Worm (Caenorhabditis elegans) whole organism, L4 larva: ENCODE measurements around the gene C50A2.3.

ENCODE experiments used
- F37D6.2 ChIP-seq: sonication (generic microtip); optimal IDR thresholded peaks from 2 replicates; lab custom pipeline; 2016; ENCODE audit warnings: mild to moderate bottlenecking, missing genetic modification characterization, missing compliant biosample characterization
- F44E2.7 ChIP-seq: fragments of 200-800 bp; sonication (Bioruptor generic); IDR thresholded peaks from 2 replicates; pipeline ENCODE4 v2.1.2; 2022; ENCODE audit warnings: missing genetic modification characterization, missing compliant biosample characterization
- T20F7.1 ChIP-seq: fragments of 200-800 bp; sonication (Bioruptor generic); optimal IDR thresholded peaks from 2 replicates; lab custom pipeline; 2018; ENCODE audit warnings: mild to moderate bottlenecking, missing genetic modification characterization, missing compliant biosample characterization
- ZK546.5 ChIP-seq, 2 experiments: sonication (generic microtip); optimal IDR thresholded peaks; 2 replicates each; lab custom pipeline; 2017; ENCODE audit warnings: missing biosample characterization in 2 of 2, missing genetic modification characterization in 2 of 2
- aha-1 ChIP-seq: fragments of 150-350 bp; peaks from one replicate; lab custom pipeline; 2014; ENCODE audit warnings: missing biosample characterization, missing genetic modification characterization
- ama-1 ChIP-seq: fragments of 150-350 bp; optimal IDR thresholded peaks from 2 replicates; lab custom pipeline; 2014; ENCODE audit warnings: inconsistent platforms, mixed read lengths
- arid-1 ChIP-seq: fragments of 200-800 bp; sonication (Bioruptor generic); conservative IDR thresholded peaks from 2 replicates; pipeline ENCODE4 v1.3.6; 2022; ENCODE audit warnings: missing genetic modification reagents, missing genetic modification characterization, missing compliant biosample characterization
- ces-1 ChIP-seq: fragments of 150-350 bp; sonication (generic microtip); optimal IDR thresholded peaks from 4 replicates; lab custom pipeline; 2014; ENCODE audit warnings: missing biosample characterization, missing genetic modification reagents, missing genetic modification characterization
- daf-16 ChIP-seq, 3 experiments: sonication (generic microtip); optimal IDR thresholded peaks; 2 replicates each; lab custom pipeline; 2016 to 2017; ENCODE audit warnings: missing genetic modification characterization in 3 of 3, missing genetic modification reagents in 3 of 3, mild to moderate bottlenecking in 2 of 3, missing compliant biosample characterization in 2 of 3, missing biosample characterization in 1 of 3, moderate library complexity in 1 of 3
- daf-8 ChIP-seq: fragments of 200-800 bp; sonication (Bioruptor generic); IDR thresholded peaks from 2 replicates; pipeline ENCODE4 v1.3.6; 2022; ENCODE audit warnings: missing genetic modification characterization, missing compliant biosample characterization
- dmd-6 ChIP-seq: fragments of 200-800 bp; sonication (Bioruptor generic); IDR thresholded peaks from 2 replicates; pipeline ENCODE4 v1.3.6; 2022; ENCODE audit warnings: missing genetic modification reagents, missing genetic modification characterization, missing compliant biosample characterization
- duxl-1 ChIP-seq: sonication (generic microtip); optimal IDR thresholded peaks from 2 replicates; lab custom pipeline; 2016; ENCODE audit warnings: mild to moderate bottlenecking, missing genetic modification characterization, moderate library complexity, missing compliant biosample characterization; ENCODE audit not compliant: poor library complexity
- dve-1 ChIP-seq: sonication (generic microtip); optimal IDR thresholded peaks from 2 replicates; lab custom pipeline; 2017; ENCODE audit warnings: antibody characterized with exemption, mild to moderate bottlenecking, missing genetic modification characterization, missing compliant biosample characterization; ENCODE audit not compliant: insufficient read depth
- egl-27 ChIP-seq: sonication (generic microtip); optimal IDR thresholded peaks from 3 replicates; lab custom pipeline; 2017; ENCODE audit warnings: missing biosample characterization, missing genetic modification reagents, missing genetic modification characterization
- egl-43 ChIP-seq: fragments of 200-800 bp; sonication (Bioruptor generic); IDR thresholded peaks from 2 replicates; pipeline ENCODE4 v1.3.6; 2022; ENCODE audit warnings: missing genetic modification reagents, missing genetic modification characterization, missing compliant biosample characterization
- fos-1 ChIP-seq: fragments of 150-350 bp; optimal IDR thresholded peaks from 2 replicates; lab custom pipeline; 2014; ENCODE audit warnings: missing biosample characterization, missing genetic modification characterization
- hlh-11 ChIP-seq: fragments of 200-800 bp; sonication (Bioruptor generic); optimal IDR thresholded peaks from 2 replicates; lab custom pipeline; 2018; ENCODE audit warnings: mild to moderate bottlenecking, missing genetic modification characterization, missing compliant biosample characterization
- hmg-1.1 ChIP-seq: fragments of 200-800 bp; sonication (Bioruptor generic); IDR thresholded peaks from 2 replicates; pipeline ENCODE4 v1.3.6; 2022; ENCODE audit warnings: missing genetic modification reagents, missing genetic modification characterization, missing compliant biosample characterization
- lim-7 ChIP-seq: fragments of 200-800 bp; sonication (Bioruptor generic); IDR thresholded peaks from 2 replicates; pipeline ENCODE4 v1.3.6; 2022; ENCODE audit warnings: missing genetic modification characterization, missing compliant biosample characterization
- lin-13 ChIP-seq: fragments of 150-350 bp; optimal IDR thresholded peaks from 2 replicates; lab custom pipeline; 2014; ENCODE audit warnings: missing biosample characterization, missing genetic modification reagents, missing genetic modification characterization
- madf-5 ChIP-seq, 2 experiments: fragments of 200-800 bp; sonication (Bioruptor generic); IDR thresholded peaks; 2 replicates each; pipeline ENCODE4 v1.3.6; 2022; ENCODE audit warnings: missing compliant biosample characterization in 2 of 2, missing genetic modification characterization in 2 of 2
- madf-9 ChIP-seq: fragments of 200-800 bp; sonication (Bioruptor generic); conservative IDR thresholded peaks from 2 replicates; pipeline ENCODE4 v1.3.6; 2022; ENCODE audit warnings: missing genetic modification reagents, missing genetic modification characterization, missing compliant biosample characterization
- mdt-29 ChIP-seq: fragments of 200-800 bp; sonication (Bioruptor generic); IDR thresholded peaks from 2 replicates; pipeline ENCODE4 v1.3.6; 2022; ENCODE audit warnings: missing genetic modification reagents, missing genetic modification characterization, missing compliant biosample characterization
- mxl-3 ChIP-seq: fragments of 200-800 bp; sonication (Bioruptor generic); optimal IDR thresholded peaks from 2 replicates; lab custom pipeline; 2018; ENCODE audit warnings: mild to moderate bottlenecking, missing genetic modification characterization, missing compliant biosample characterization
- nhr-28 ChIP-seq: fragments of 150-350 bp; optimal IDR thresholded peaks from 2 replicates; lab custom pipeline; 2014; ENCODE audit warnings: missing biosample characterization, missing genetic modification characterization
- nhr-76 ChIP-seq: fragments of 150-350 bp; optimal IDR thresholded peaks from 2 replicates; lab custom pipeline; 2014; ENCODE audit warnings: missing biosample characterization, missing genetic modification characterization
- pha-4 ChIP-seq, 2 experiments: fragments of 150-350 bp in 1 of 2; fragments of 200-800 bp in 1 of 2; sonication (Bioruptor generic) in 1 of 2; IDR thresholded peaks in 1 of 2; optimal IDR thresholded peaks in 1 of 2; 2 replicates each; pipeline versions ENCODE4 v1.3.6 to Lab custom; 2014 to 2022; ENCODE audit warnings: missing genetic modification characterization in 2 of 2, missing genetic modification reagents in 2 of 2, missing biosample characterization in 1 of 2, missing compliant biosample characterization in 1 of 2
- php-3 ChIP-seq: fragments of 200-800 bp; sonication (Bioruptor generic); IDR thresholded peaks from 2 replicates; pipeline ENCODE4 v1.3.6; 2022; ENCODE audit warnings: missing genetic modification reagents, missing genetic modification characterization, missing compliant biosample characterization
- rbr-2 ChIP-seq: sonication (generic microtip); optimal IDR thresholded peaks from 2 replicates; lab custom pipeline; 2016; ENCODE audit warnings: missing genotype, missing genetic modification characterization, missing compliant biosample characterization
- set-16 ChIP-seq: fragments of 200-800 bp; sonication (Bioruptor generic); IDR thresholded peaks from 2 replicates; pipeline ENCODE4 v1.3.6; 2022; ENCODE audit warnings: missing genetic modification reagents, missing genetic modification characterization, missing compliant biosample characterization
- skn-1 ChIP-seq: fragments of 150-350 bp; optimal IDR thresholded peaks from 2 replicates; lab custom pipeline; 2014; ENCODE audit warnings: missing biosample characterization, missing genetic modification characterization
- unc-39 ChIP-seq: sonication (generic microtip); optimal IDR thresholded peaks from 2 replicates; lab custom pipeline; 2017; ENCODE audit warnings: missing biosample characterization, missing genetic modification characterization
- unc-62 ChIP-seq, 3 experiments: fragments of 150-350 bp in 1 of 3; sonication (generic microtip); optimal IDR thresholded peaks in 2 of 3; peaks in 1 of 3; 1 replicate in 1 of 3; 2 replicates in 2 of 3; lab custom pipeline; 2014 to 2017; ENCODE audit warnings: missing biosample characterization in 3 of 3, missing genetic modification characterization in 3 of 3, missing genetic modification reagents in 3 of 3, missing genotype in 1 of 3
- ztf-7 ChIP-seq: fragments of 150-350 bp; optimal IDR thresholded peaks from 2 replicates; lab custom pipeline; 2014; ENCODE audit warnings: missing biosample characterization, missing genetic modification characterization

C50A2.3 gene

ce11 chrIV:1147594-1147993, 10.2 kb downstream of the C50A2.3 start (continued):
- TF ChIP-seq dve-1 (tag; lab: Kevin White, UChicago), result peak; percentile 45
- TF ChIP-seq mdt-29 (GFP tag; lab: Robert Waterston, UW), result no peak
- peak; percentile 92 for TF ChIP-seq nhr-28 (tag; lab: Kevin White, UChicago)
- no peak for TF ChIP-seq pha-4 (GFP tag; IDR thresholded peaks at IDR 0.05; lab: Robert Waterston, UW)
- no peak for TF ChIP-seq pha-4 (tag; optimal IDR thresholded peaks at IDR 0.05; lab: Kevin White, UChicago)
- TF ChIP-seq dmd-6, result peak; percentile 86
- peak; percentile 59 for TF ChIP-seq hlh-11 (tag; lab: Kevin White, UChicago)
- no peak for TF ChIP-seq arid-1 (GFP tag; lab: Robert Waterston, UW)
- TF ChIP-seq T20F7.1 (GFP tag; lab: Kevin White, UChicago), result no peak
- no peak for TF ChIP-seq ZK546.5 (tag; optimal IDR thresholded peaks at IDR 0.05; lab: Kevin White, UChicago)
- no peak for TF ChIP-seq daf-16 (GFP tag; optimal IDR thresholded peaks at IDR 0.05; lab: Kevin White, UChicago)
- peak; percentile 93 for TF ChIP-seq daf-16 (tag; optimal IDR thresholded peaks at IDR 0.05; lab: Kevin White, UChicago)
- TF ChIP-seq fos-1 (tag; lab: Kevin White, UChicago), result no peak
- TF ChIP-seq ztf-7 (tag; lab: Kevin White, UChicago), result no peak
- no peak for TF ChIP-seq rbr-2 (tag; lab: Kevin White, UChicago)
- no peak for TF ChIP-seq skn-1 (tag; lab: Kevin White, UChicago)
- TF ChIP-seq hmg-1.1 (GFP tag; lab: Robert Waterston, UW), result no peak
- TF ChIP-seq lin-13, result no peak
- no peak for TF ChIP-seq madf-9
- no peak for TF ChIP-seq madf-5 (GFP tag; IDR thresholded peaks at IDR 0.05; lab: Robert Waterston, UW)
- TF ChIP-seq ama-1, result no peak
- TF ChIP-seq duxl-1, result no peak
- no peak for TF ChIP-seq egl-27 (tag; lab: Kevin White, UChicago)
- no peak for TF ChIP-seq lim-7 (GFP tag; lab: Robert Waterston, UW)
- TF ChIP-seq F37D6.2 (tag; lab: Kevin White, UChicago), result no peak
- no peak for TF ChIP-seq unc-39 (tag; lab: Kevin White, UChicago)
- TF ChIP-seq ces-1 (GFP tag; lab: Kevin White, UChicago), result no peak

- TF ChIP-seq aha-1 (tag; lab: Kevin White, UChicago) (peak; percentile 38), ZK546.5 (tag; optimal IDR thresholded peaks at IDR 0.05; lab: Kevin White, UChicago) (no peak)
Observed at ce11 chrIV:1136658-1137057, 21.2 kb downstream of the C50A2.3 start, which contains the start of gene C44B12.6. Gene C44B12.6, minus strand, starts transcription at chrIV:1136758.

- TF ChIP-seq ama-1 (no peak), F44E2.7 (0 out of 2 replicates have a peak, but pooled peaks have one; percentile 12), madf-5 (GFP tag; IDR thresholded peaks at IDR 0.05; lab: Robert Waterston, UW) (no peak), daf-16 (GFP tag; optimal IDR thresholded peaks at IDR 0.05; lab: Kevin White, UChicago) (no peak), daf-16 (tag; optimal IDR thresholded peaks at IDR 0.05; lab: Kevin White, UChicago) (no peak), mxl-3 (GFP tag; lab: Kevin White, UChicago) (no peak), set-16 (GFP tag; lab: Robert Waterston, UW) (peak; percentile 56; the same call in 1 of the 2 replicates), daf-8 (no peak), skn-1 (tag; lab: Kevin White, UChicago) (no peak), unc-62 (GFP tag; optimal IDR thresholded peaks at IDR 0.05 in 1 of 2; lab: Kevin White, UChicago) (peak in 1 of 2 experiments; percentile 4), unc-62 (tag; optimal IDR thresholded peaks at IDR 0.05; lab: Kevin White, UChicago) (no peak), nhr-76 (tag; lab: Kevin White, UChicago) (no peak), lim-7 (GFP tag; lab: Robert Waterston, UW) (0 out of 2 replicates have a peak, but pooled peaks have one; percentile 25), egl-43 (GFP tag; lab: Robert Waterston, UW) (no peak), php-3 (GFP tag; lab: Robert Waterston, UW) (0 out of 2 replicates have a peak, but pooled peaks have one; percentile 9)
Observed at ce11 chrIV:1127852-1128251, 30.0 kb downstream of the C50A2.3 start.
